Worm (Caenorhabditis elegans) whole organism, midembryonic: ENCODE data around the gene usp-33.

Source experiments
- flt-1 ChIP-seq: fragments of 200-800 bp; sonication (Bioruptor generic); IDR thresholded peaks from 2 replicates; pipeline ENCODE4 v1.3.6; 2022; ENCODE audit warnings: missing genetic modification characterization, missing compliant biosample characterization
- klf-2 ChIP-seq: fragments of 200-800 bp; sonication (Bioruptor generic); conservative IDR thresholded peaks from 2 replicates; pipeline ENCODE4 v1.3.6; 2022; ENCODE audit warnings: missing genetic modification reagents, missing genetic modification characterization, missing compliant biosample characterization
- med-1 ChIP-seq: sonication (generic microtip); optimal IDR thresholded peaks from 2 replicates; lab custom pipeline; 2017; ENCODE audit warnings: missing genetic modification characterization, mild to moderate bottlenecking, missing compliant biosample characterization, antibody characterized with exemption, missing genetic modification reagents; ENCODE audit not compliant: insufficient read depth
- ref-1 ChIP-seq: fragments of 200-800 bp; sonication (Bioruptor generic); conservative IDR thresholded peaks from 2 replicates; pipeline ENCODE4 v1.3.6; 2022; ENCODE audit warnings: missing genetic modification reagents, missing genetic modification characterization, missing compliant biosample characterization
- tab-1 ChIP-seq: fragments of 200-800 bp; sonication (Bioruptor generic); IDR thresholded peaks from 2 replicates; pipeline ENCODE4 v1.3.6; 2022; ENCODE audit warnings: missing genetic modification characterization, missing compliant biosample characterization
- ztf-23 ChIP-seq: fragments of 200-800 bp; sonication (Bioruptor generic); IDR thresholded peaks from 2 replicates; pipeline ENCODE4 v1.3.6; 2022; ENCODE audit warnings: missing genetic modification reagents, missing genetic modification characterization, missing compliant biosample characterization
- ztf-29 ChIP-seq: fragments of 200-800 bp; sonication (Bioruptor generic); IDR thresholded peaks from 2 replicates; pipeline ENCODE4 v1.3.6; 2022; ENCODE audit warnings: missing genetic modification reagents, missing genetic modification characterization, missing compliant biosample characterization

- no peak for TF ChIP-seq ref-1 (GFP tag; lab: Robert Waterston, UW)
- no peak for TF ChIP-seq med-1
- no peak for TF ChIP-seq flt-1 (GFP tag; lab: Robert Waterston, UW)
- TF ChIP-seq ztf-23 (GFP tag; lab: Robert Waterston, UW): no peak
- TF ChIP-seq tab-1: no peak
- no peak for TF ChIP-seq klf-2
- TF ChIP-seq ztf-29: no peak
Observed at ce11 chrX:15626119-15626850, 35.1 kb downstream of the usp-33 start.
